Fruit fly (Drosophila melanogaster): ENCODE measurements around the gene CG14671.

The CG14671 gene

DNA sequence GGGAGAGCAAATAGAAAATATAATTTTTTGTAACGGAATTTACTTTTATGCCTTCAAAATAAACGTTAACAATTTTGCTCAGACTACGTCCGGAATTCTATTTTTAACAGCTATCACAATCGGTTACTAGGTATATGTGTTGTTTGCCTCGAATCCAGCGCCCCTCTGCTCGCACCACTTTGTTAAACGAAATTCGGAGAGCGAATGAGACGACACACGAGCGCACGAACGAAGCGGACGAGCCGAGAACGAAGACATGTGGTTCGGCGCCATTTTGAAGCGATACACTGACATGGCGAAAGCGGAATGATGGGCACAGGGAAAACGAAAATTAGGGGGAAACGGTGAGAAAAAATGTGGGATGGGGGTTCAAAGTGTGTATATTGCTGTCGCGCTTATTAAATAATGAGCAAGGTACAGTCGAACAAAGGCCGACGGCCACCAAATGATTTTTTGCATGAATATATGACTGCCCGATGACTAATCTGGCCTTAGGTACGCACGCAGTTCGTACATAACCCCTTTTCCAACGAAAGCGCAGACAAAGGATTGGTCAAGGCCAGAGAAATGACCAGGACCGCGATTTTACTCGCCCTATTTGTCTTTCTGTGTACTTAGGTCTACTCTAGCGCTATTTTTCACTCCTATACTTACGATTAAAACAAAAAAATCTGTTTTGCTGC is 35.9 kb upstream of the CG14671 start (continued):
- TF ChIP-seq Med (GFP tag), result peak; percentile 84
- no peak for TF ChIP-seq CG1024 (GFP tag; IDR thresholded peaks at IDR 0.05)
- peak; percentile 76 for TF ChIP-seq kni (GFP tag; optimal IDR thresholded peaks at IDR 0.05)
- peak; percentile 48 for TF ChIP-seq cwo (GFP tag; optimal IDR thresholded peaks at IDR 0.05)
- TF ChIP-seq dmrt11E (tag; optimal IDR thresholded peaks at IDR 0.05), result no peak
- no peak for TF ChIP-seq CG10147 (GFP tag; optimal IDR thresholded peaks at IDR 0.05)
- peak; percentile 25 for TF ChIP-seq lilli (GFP tag; optimal IDR thresholded peaks at IDR 0.05)
- peak; percentile 21 for TF ChIP-seq odd (GFP tag; optimal IDR thresholded peaks at IDR 0.05)
- peak in 1 of 2 experiments; percentile 52 for TF ChIP-seq Hr78 (GFP tag; optimal IDR thresholded peaks at IDR 0.05)
- no peak for TF ChIP-seq C15 (GFP tag; IDR thresholded peaks at IDR 0.05)
- peak; percentile 58 for TF ChIP-seq wek (GFP tag; optimal IDR thresholded peaks at IDR 0.05)
- peak; percentile 13 for TF ChIP-seq luna (GFP tag; optimal IDR thresholded peaks at IDR 0.05)
- TF ChIP-seq phol (tag; optimal IDR thresholded peaks at IDR 0.05), result peak; percentile 99
- peak; percentile 96 for TF ChIP-seq CG10543 (GFP tag; optimal IDR thresholded peaks at IDR 0.05)
- TF ChIP-seq Nf-YB (GFP tag; optimal IDR thresholded peaks at IDR 0.05), result peak; percentile 1
- peak; percentile 94 for TF ChIP-seq bigmax (GFP tag; optimal IDR thresholded peaks at IDR 0.05)
- TF ChIP-seq Stat92E (GFP tag; optimal IDR thresholded peaks at IDR 0.05), result peak in 1 of 3 experiments; percentile 17
- TF ChIP-seq CG18599 (GFP tag; optimal IDR thresholded peaks at IDR 0.05), result peak; percentile 39
- TF ChIP-seq CG18476 (GFP tag; optimal IDR thresholded peaks at IDR 0.05), result no peak
- TF ChIP-seq gro (GFP tag; optimal IDR thresholded peaks at IDR 0.05), result peak; percentile 49
- TF ChIP-seq Kr (GFP tag; optimal IDR thresholded peaks at IDR 0.05), result no peak
- TF ChIP-seq CG4328 (GFP tag; optimal IDR thresholded peaks at IDR 0.05), result peak; percentile 2
- peak; percentile 78 for TF ChIP-seq ftz-f1 (GFP tag; optimal IDR thresholded peaks at IDR 0.05)
- peak; percentile 5 for TF ChIP-seq pb (GFP tag; optimal IDR thresholded peaks at IDR 0.05)
- TF ChIP-seq dm (GFP tag; optimal IDR thresholded peaks at IDR 0.05), result peak; percentile 95
- TF ChIP-seq BtbVII (GFP tag; optimal IDR thresholded peaks at IDR 0.05), result peak; percentile 15
- peak; percentile 64 for TF ChIP-seq lbe (GFP tag; optimal IDR thresholded peaks at IDR 0.05)
- no peak for TF ChIP-seq danr (GFP tag; IDR thresholded peaks at IDR 0.05)
- peak; percentile 14 for TF ChIP-seq exex (tag; optimal IDR thresholded peaks at IDR 0.05)
- TF ChIP-seq Fer3 (tag; optimal IDR thresholded peaks at IDR 0.05), result peak; percentile 18
- peak; percentile 63 for TF ChIP-seq CG17829 (tag; optimal IDR thresholded peaks at IDR 0.05)
- TF ChIP-seq sima (GFP tag; optimal IDR thresholded peaks at IDR 0.05), result no peak
- peak; percentile 71 for TF ChIP-seq sens (GFP tag)
- TF ChIP-seq btn (GFP tag; optimal IDR thresholded peaks at IDR 0.05), result no peak
- no peak for TF ChIP-seq Mrtf (GFP tag; IDR thresholded peaks at IDR 0.05)
- peak; percentile 95 for TF ChIP-seq psq (GFP tag; optimal IDR thresholded peaks at IDR 0.05)
- TF ChIP-seq Scr (GFP tag; IDR thresholded peaks at IDR 0.05; ENCODE audit: partially characterized antibody), result no peak
- TF ChIP-seq onecut (GFP tag; IDR thresholded peaks at IDR 0.05), result peak; percentile 16; the same call in 1 of the 2 replicates
- peak in 1 of 2 experiments; percentile 33 for TF ChIP-seq Eip74EF (GFP tag; optimal IDR thresholded peaks at IDR 0.05)
- peak; percentile 39 for TF ChIP-seq caup (GFP tag; optimal IDR thresholded peaks at IDR 0.05; ENCODE audit: severe bottlenecking)
- peak; percentile 15 for TF ChIP-seq scrt (GFP tag; optimal IDR thresholded peaks at IDR 0.05)
- TF ChIP-seq Deaf1 (tag; optimal IDR thresholded peaks at IDR 0.05), result peak; percentile 100
- peak; percentile 33 for TF ChIP-seq CG13296 (GFP tag; optimal IDR thresholded peaks at IDR 0.05)
- TF ChIP-seq CG31441 (GFP tag; IDR thresholded peaks at IDR 0.05), result no peak
- TF ChIP-seq pros (GFP tag; optimal IDR thresholded peaks at IDR 0.05), result peak; percentile 87
- TF ChIP-seq YL-1 (GFP tag; optimal IDR thresholded peaks at IDR 0.05), result peak; percentile 84
- no peak for TF ChIP-seq ap (GFP tag; IDR thresholded peaks at IDR 0.05)
- peak; percentile 75 for TF ChIP-seq nom (GFP tag; optimal IDR thresholded peaks at IDR 0.05)
